Worm (Caenorhabditis elegans) whole organism, L3 larva: ENCODE results near the gene scl-25.

Experiments
- aly-2 ChIP-seq: fragments of 150-350 bp; optimal IDR thresholded peaks from 2 replicates; lab custom pipeline; 2014; ENCODE audit warnings: missing biosample characterization, missing genetic modification characterization
- ceh-28 ChIP-seq: fragments of 150-350 bp; optimal IDR thresholded peaks from 2 replicates; lab custom pipeline; 2014; ENCODE audit warnings: missing biosample characterization, missing genetic modification reagents, missing genetic modification characterization
- ceh-82 ChIP-seq: fragments of 150-350 bp; optimal IDR thresholded peaks from 2 replicates; lab custom pipeline; 2014; ENCODE audit warnings: missing biosample characterization, missing genetic modification characterization
- elt-3 ChIP-seq, 3 experiments: fragments of 150-350 bp in 1 of 3; sonication (generic microtip) in 2 of 3; optimal IDR thresholded peaks; 2 replicates in 2 of 3; 4 replicates in 1 of 3; lab custom pipeline; 2014 to 2017; ENCODE audit warnings: missing biosample characterization in 3 of 3, missing genetic modification characterization in 3 of 3
- eor-1 ChIP-seq, 2 experiments: fragments of 150-350 bp; optimal IDR thresholded peaks; 2 replicates each; lab custom pipeline; 2014 to 2018; ENCODE audit warnings: missing biosample characterization in 2 of 2, missing genetic modification characterization in 2 of 2
- lin-39 ChIP-seq: fragments of 150-350 bp; optimal IDR thresholded peaks from 2 replicates; lab custom pipeline; 2018; ENCODE audit warnings: missing biosample characterization, missing genetic modification reagents, missing genetic modification characterization
- nhr-12 ChIP-seq: fragments of 150-350 bp; optimal IDR thresholded peaks from 2 replicates; lab custom pipeline; 2014; ENCODE audit warnings: missing biosample characterization, missing genetic modification characterization
- nhr-23 ChIP-seq: fragments of 150-350 bp; optimal IDR thresholded peaks from 2 replicates; lab custom pipeline; 2014; ENCODE audit warnings: missing biosample characterization, missing genetic modification reagents, missing genetic modification characterization
- nhr-237 ChIP-seq: fragments of 150-350 bp; optimal IDR thresholded peaks from 2 replicates; lab custom pipeline; 2014; ENCODE audit warnings: missing biosample characterization, missing genetic modification characterization
- nhr-67 ChIP-seq: fragments of 150-350 bp; optimal IDR thresholded peaks from 2 replicates; lab custom pipeline; 2014; ENCODE audit warnings: missing biosample characterization, missing genetic modification characterization
- snpc-4 ChIP-seq: fragments of 150-350 bp; optimal IDR thresholded peaks from 2 replicates; lab custom pipeline; 2014; ENCODE audit warnings: missing biosample characterization, missing genetic modification characterization
- tbx-2 ChIP-seq: sonication (generic microtip); optimal IDR thresholded peaks from 2 replicates; lab custom pipeline; 2016; ENCODE audit warnings: mild to moderate bottlenecking, missing genetic modification characterization, missing compliant biosample characterization
- unc-62 ChIP-seq: fragments of 150-350 bp; sonication (generic microtip); optimal IDR thresholded peaks from 4 replicates; lab custom pipeline; 2014; ENCODE audit warnings: missing biosample characterization, missing genetic modification reagents, missing genetic modification characterization

- TF ChIP-seq nhr-23 (tag; lab: Kevin White, UChicago) (no peak), nhr-12 (no peak), nhr-67 (tag; lab: Kevin White, UChicago) (no peak), ceh-82 (tag; lab: Kevin White, UChicago) (no peak), nhr-237 (tag; lab: Kevin White, UChicago) (no peak), elt-3 (tag; optimal IDR thresholded peaks at IDR 0.05; lab: Kevin White, UChicago) (no peak), unc-62 (GFP tag; lab: Kevin White, UChicago) (no peak), aly-2 (tag; lab: Kevin White, UChicago) (no peak), snpc-4 (no peak), tbx-2 (tag; lab: Kevin White, UChicago) (no peak), eor-1 (tag; optimal IDR thresholded peaks at IDR 0.05; lab: Kevin White, UChicago) (no peak), ceh-28 (tag; lab: Kevin White, UChicago) (no peak), lin-39 (tag; lab: Kevin White, UChicago) (no peak)
Measured at ce11 chrV:17226119-17226518, 630 bp downstream of the scl-25 start, which contains the start of gene srh-112.
